Worm (Caenorhabditis elegans) whole organism, midembryonic: Measurements from ENCODE around the gene C44B7.7.
A peak's percentile ranks its signal among the peaks of the same experiment; 100 is the strongest.

ENCODE experiments used
- flt-1 ChIP-seq: fragments of 200-800 bp; sonication (Bioruptor generic); IDR thresholded peaks from 2 replicates; pipeline ENCODE4 v1.3.6; 2022; ENCODE audit warnings: missing genetic modification characterization, missing compliant biosample characterization
- ref-1 ChIP-seq: fragments of 200-800 bp; sonication (Bioruptor generic); conservative IDR thresholded peaks from 2 replicates; pipeline ENCODE4 v1.3.6; 2022; ENCODE audit warnings: missing genetic modification reagents, missing genetic modification characterization, missing compliant biosample characterization

DNA sequence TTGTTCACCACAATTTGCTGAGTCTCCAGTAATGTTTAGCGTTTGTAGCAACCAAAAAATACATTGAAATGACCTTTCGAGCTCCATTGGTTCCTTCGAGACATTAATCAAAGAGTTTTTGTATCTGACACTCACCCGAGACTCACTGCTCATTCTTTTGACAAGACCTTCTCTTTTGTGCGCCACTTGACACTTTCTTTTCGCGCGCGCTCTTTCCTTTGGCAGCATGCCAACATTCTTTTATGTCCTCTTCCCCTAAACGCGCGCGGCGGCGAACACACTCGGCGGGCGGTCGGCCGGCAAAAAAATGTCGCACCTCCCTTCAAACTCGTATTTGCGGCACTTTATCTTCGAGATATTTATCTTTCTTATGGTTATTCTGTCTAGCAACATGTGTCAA, 36.3 kb downstream of the C44B7.7 start:
- no peak for TF ChIP-seq ref-1 (GFP tag; lab: Robert Waterston, UW)
- TF ChIP-seq flt-1 (GFP tag; lab: Robert Waterston, UW) = peak; percentile 55; the same call in 1 of the 2 replicates
